Worm (Caenorhabditis elegans) whole organism, early embryonic: ENCODE measurements around the gene Y62H9A.9.

Source experiments
- ama-1 ChIP-seq: fragments of 150-350 bp; optimal IDR thresholded peaks from 2 replicates; lab custom pipeline; 2014
- hmbx-1 ChIP-seq: sonication (generic microtip); optimal IDR thresholded peaks from 2 replicates; lab custom pipeline; 2016; ENCODE audit warnings: mild to moderate bottlenecking, missing genetic modification characterization, missing compliant biosample characterization

- TF ChIP-seq hmbx-1 (tag; lab: Kevin White, UChicago) (no peak), ama-1 (no peak)
These were observed 49.0 kb upstream of the Y62H9A.9 start, which contains the start of gene nfya-1 for ce11 chrX:11946788-11947463.
